Fruit fly (Drosophila melanogaster) whole organism, embryonic: Measurements from ENCODE around the gene CG33233.

Source experiments
- Aef1 ChIP-seq: fragments of 200-800 bp; sonication (Bioruptor generic); IDR thresholded peaks from 3 replicates; pipeline ENCODE4 v1.3.6; 2022; ENCODE audit warnings: missing biosample characterization, missing genetic modification characterization
- Antp ChIP-seq: fragments of 200-800 bp; sonication (Bioruptor generic); optimal IDR thresholded peaks from 3 replicates; lab custom pipeline; 2016; ENCODE audit warnings: missing biosample characterization, missing genetic modification characterization
- Atf3 ChIP-seq: fragments of 200-800 bp; sonication (Bioruptor generic); optimal IDR thresholded peaks from 3 replicates; lab custom pipeline; 2016; ENCODE audit warnings: missing biosample characterization, missing genetic modification characterization
- Bteb2 ChIP-seq: fragments of 200-800 bp; sonication (Bioruptor generic); optimal IDR thresholded peaks from 2 replicates; lab custom pipeline; 2016; ENCODE audit warnings: missing biosample characterization, missing genetic modification characterization
- CG11723 ChIP-seq: fragments of 200-800 bp; sonication (Bioruptor generic); optimal IDR thresholded peaks from 2 replicates; lab custom pipeline; 2017; ENCODE audit warnings: missing biosample characterization, mild to moderate bottlenecking, missing genetic modification characterization
- CG13894 ChIP-seq: fragments of 200-800 bp; sonication (Bioruptor generic); optimal IDR thresholded peaks from 3 replicates; lab custom pipeline; 2018; ENCODE audit warnings: missing biosample characterization, mild to moderate bottlenecking, missing genetic modification characterization, moderate library complexity
- CG14014 ChIP-seq: fragments of 200-800 bp; sonication (Bioruptor generic); IDR thresholded peaks from 2 replicates; pipeline ENCODE4 v1.3.6; 2022; ENCODE audit warnings: missing biosample characterization, missing genetic modification characterization
- CG14860 ChIP-seq: fragments of 200-800 bp; sonication (Bioruptor generic); IDR thresholded peaks from 3 replicates; pipeline ENCODE4 v1.3.6; 2022; ENCODE audit warnings: missing biosample characterization, missing genetic modification characterization; ENCODE audit not compliant: partially characterized antibody
- CG15479 ChIP-seq: fragments of 200-800 bp; sonication (Bioruptor generic); optimal IDR thresholded peaks from 3 replicates; lab custom pipeline; 2019; ENCODE audit warnings: missing biosample characterization, mild to moderate bottlenecking, missing genetic modification characterization, moderate library complexity
- CG17612 ChIP-seq: fragments of 200-800 bp; sonication (Bioruptor generic); IDR thresholded peaks from 2 replicates; pipeline ENCODE4 v1.3.6; 2022; ENCODE audit warnings: missing biosample characterization, missing genetic modification characterization
- CG17802 ChIP-seq: fragments of 200-800 bp; sonication (Bioruptor generic); optimal IDR thresholded peaks from 2 replicates; lab custom pipeline; 2018; ENCODE audit warnings: missing biosample characterization, mild to moderate bottlenecking, missing genetic modification characterization, moderate library complexity
- CG30431 ChIP-seq: fragments of 200-800 bp; sonication (Bioruptor generic); optimal IDR thresholded peaks from 2 replicates; lab custom pipeline; 2017; ENCODE audit warnings: missing biosample characterization, missing genetic modification characterization
- CG32767 ChIP-seq: fragments of 200-800 bp; sonication (Bioruptor generic); IDR thresholded peaks from 2 replicates; pipeline ENCODE4 v1.3.6; 2022; ENCODE audit warnings: missing biosample characterization, missing genetic modification characterization
- CG32772 ChIP-seq: fragments of 200-800 bp; sonication (Bioruptor generic); IDR thresholded peaks from 2 replicates; pipeline ENCODE4 v1.3.6; 2022; ENCODE audit warnings: missing biosample characterization, missing genetic modification characterization
- CG3726 ChIP-seq: fragments of 200-800 bp; sonication (Bioruptor generic); IDR thresholded peaks from 3 replicates; pipeline ENCODE4, ENCODE4 v1.3.6; 2022; ENCODE audit warnings: missing biosample characterization, missing genetic modification characterization
- CG4424 ChIP-seq: fragments of 200-800 bp; sonication (Bioruptor generic); optimal IDR thresholded peaks from 3 replicates; lab custom pipeline; 2016; ENCODE audit warnings: missing biosample characterization, missing genetic modification characterization
- CG6272 ChIP-seq: fragments of 200-800 bp; sonication (Bioruptor generic); IDR thresholded peaks from 2 replicates; pipeline ENCODE4 v1.3.6; 2022; ENCODE audit warnings: missing biosample characterization, missing genetic modification characterization
- CG6654 ChIP-seq: fragments of 200-800 bp; sonication (Bioruptor generic); optimal IDR thresholded peaks from 2 replicates; lab custom pipeline; 2017; ENCODE audit warnings: missing biosample characterization, mild to moderate bottlenecking, missing genetic modification characterization
- CG9797 ChIP-seq: fragments of 200-800 bp; sonication (Bioruptor generic); optimal IDR thresholded peaks from 3 replicates; lab custom pipeline; 2018; ENCODE audit warnings: missing biosample characterization, mild to moderate bottlenecking, missing genetic modification characterization
- CG9876 ChIP-seq: fragments of 200-800 bp; sonication (Bioruptor generic); optimal IDR thresholded peaks from 2 replicates; lab custom pipeline; 2016; ENCODE audit warnings: missing biosample characterization, missing genetic modification characterization
- Chrac-16 ChIP-seq: fragments of 200-800 bp; sonication (Bioruptor generic); optimal IDR thresholded peaks from 3 replicates; lab custom pipeline; 2016; ENCODE audit warnings: missing biosample characterization, missing genetic modification characterization
- CrebB ChIP-seq: fragments of 200-800 bp; sonication (Bioruptor generic); optimal IDR thresholded peaks from 3 replicates; lab custom pipeline; 2018; ENCODE audit warnings: missing biosample characterization, mild to moderate bottlenecking, missing genetic modification characterization
- Elba2 ChIP-seq: fragments of 200-800 bp; sonication (Bioruptor generic); optimal IDR thresholded peaks from 3 replicates; lab custom pipeline; 2016; ENCODE audit warnings: missing biosample characterization, missing genetic modification characterization
- Fer1 ChIP-seq: fragments of 200-800 bp; sonication (Bioruptor generic); optimal IDR thresholded peaks from 2 replicates; lab custom pipeline; 2017; ENCODE audit warnings: missing biosample characterization, mild to moderate bottlenecking, missing genetic modification characterization
- Hand ChIP-seq: fragments of 200-800 bp; sonication (Bioruptor generic); optimal IDR thresholded peaks from 2 replicates; lab custom pipeline; 2017; ENCODE audit warnings: mild to moderate bottlenecking, missing biosample characterization, missing genetic modification reagents, missing genetic modification characterization
- Hey ChIP-seq: fragments of 200-800 bp; sonication (Bioruptor generic); optimal IDR thresholded peaks from 3 replicates; lab custom pipeline; 2018; ENCODE audit warnings: missing biosample characterization, mild to moderate bottlenecking, missing genetic modification characterization
- Hr39 ChIP-seq: fragments of >200 bp; optimal IDR thresholded peaks from 2 replicates; lab custom pipeline; 2017
- Lpt ChIP-seq: fragments of >200 bp; optimal IDR thresholded peaks from 2 replicates; lab custom pipeline; 2018; ENCODE audit warnings: missing biosample characterization, missing genetic modification characterization
- Med ChIP-seq: fragments of 200-800 bp; sonication (Bioruptor generic); peaks from one replicate; lab custom pipeline; 2016; ENCODE audit warnings: missing biosample characterization, missing genetic modification characterization, mild to moderate bottlenecking, inconsistent platforms, moderate library complexity
- NK7.1 ChIP-seq: fragments of 200-800 bp; sonication (Bioruptor generic); optimal IDR thresholded peaks from 3 replicates; lab custom pipeline; 2016; ENCODE audit warnings: missing biosample characterization, missing genetic modification characterization
- Nf-YC ChIP-seq: fragments of 200-800 bp; optimal IDR thresholded peaks from 3 replicates; lab custom pipeline; 2019; ENCODE audit warnings: missing biosample characterization, mild to moderate bottlenecking, missing genetic modification characterization, moderate library complexity
- Six4 ChIP-seq: fragments of 200-800 bp; sonication (Bioruptor generic); optimal IDR thresholded peaks from 2 replicates; lab custom pipeline; 2016; ENCODE audit warnings: missing biosample characterization, missing genetic modification characterization
- TFAM ChIP-seq: fragments of 200-800 bp; sonication (Bioruptor generic); optimal IDR thresholded peaks from 2 replicates; lab custom pipeline; 2017; ENCODE audit warnings: missing biosample characterization, missing genetic modification characterization, inconsistent platforms
- bab2 ChIP-seq: fragments of 200-800 bp; sonication (Bioruptor generic); optimal IDR thresholded peaks from 2 replicates; lab custom pipeline; 2016; ENCODE audit warnings: missing biosample characterization, missing genetic modification characterization
- bcd ChIP-seq: fragments of 200-800 bp; sonication (Bioruptor generic); optimal IDR thresholded peaks from 2 replicates; lab custom pipeline; 2017; ENCODE audit warnings: missing biosample characterization, mild to moderate bottlenecking, missing genetic modification characterization
- chm ChIP-seq: fragments of 200-800 bp; sonication (Bioruptor generic); IDR thresholded peaks from 2 replicates; pipeline ENCODE4 v1.3.6; 2022; ENCODE audit warnings: missing biosample characterization, missing genetic modification characterization
- croc ChIP-seq: fragments of 200-800 bp; sonication (Bioruptor generic); conservative IDR thresholded peaks from 3 replicates; pipeline ENCODE4 v1.3.6; 2022; ENCODE audit warnings: missing biosample characterization, missing genetic modification characterization
- da ChIP-seq: fragments of 200-800 bp; sonication (Bioruptor generic); optimal IDR thresholded peaks from 2 replicates; lab custom pipeline; 2016; ENCODE audit warnings: missing biosample characterization, missing genetic modification characterization
- fd3F ChIP-seq: fragments of 200-800 bp; sonication (Bioruptor generic); optimal IDR thresholded peaks from 2 replicates; lab custom pipeline; 2018; ENCODE audit warnings: missing biosample characterization, mild to moderate bottlenecking, missing genetic modification characterization, moderate library complexity
- grau ChIP-seq: fragments of 200-800 bp; optimal IDR thresholded peaks from 3 replicates; lab custom pipeline; 2019; ENCODE audit warnings: missing biosample characterization, mild to moderate bottlenecking, missing genetic modification characterization, moderate library complexity
- grn ChIP-seq: fragments of 200-800 bp; sonication (Bioruptor generic); optimal IDR thresholded peaks from 3 replicates; lab custom pipeline; 2017; ENCODE audit warnings: missing biosample characterization, missing genetic modification characterization
- gt ChIP-seq: fragments of 200-800 bp; sonication (Bioruptor generic); IDR thresholded peaks from 2 replicates; pipeline ENCODE4 v1.3.6; 2022; ENCODE audit warnings: missing biosample characterization, missing genetic modification characterization
- lbe ChIP-seq: fragments of 200-800 bp; sonication (Bioruptor generic); optimal IDR thresholded peaks from 2 replicates; lab custom pipeline; 2016; ENCODE audit warnings: missing biosample characterization, mild to moderate bottlenecking, missing genetic modification characterization
- nerfin-1 ChIP-seq: fragments of 200-800 bp; sonication (Bioruptor generic); optimal IDR thresholded peaks from 3 replicates; lab custom pipeline; 2019; ENCODE audit warnings: missing biosample characterization, mild to moderate bottlenecking, missing genetic modification characterization, moderate library complexity
- onecut ChIP-seq: fragments of 200-800 bp; sonication (Bioruptor generic); IDR thresholded peaks from 2 replicates; pipeline ENCODE4 v1.3.6; 2022; ENCODE audit warnings: missing biosample characterization, missing genetic modification characterization
- schlank ChIP-seq: fragments of 200-800 bp; sonication (Bioruptor generic); optimal IDR thresholded peaks from 2 replicates; lab custom pipeline; 2018; ENCODE audit warnings: missing biosample characterization, mild to moderate bottlenecking, missing genetic modification characterization
- trh ChIP-seq: fragments of 200-800 bp; sonication (Bioruptor generic); optimal IDR thresholded peaks from 2 replicates; lab custom pipeline; 2016; ENCODE audit warnings: missing biosample characterization, missing genetic modification characterization
- ttk ChIP-seq: fragments of 200-800 bp; sonication (Bioruptor generic); IDR thresholded peaks from 2 replicates; pipeline ENCODE4 v2.1.2; 2022; ENCODE audit warnings: missing biosample characterization, missing genetic modification characterization
- usp ChIP-seq: fragments of >200 bp; optimal IDR thresholded peaks from 2 replicates; lab custom pipeline; 2017; ENCODE audit warnings: missing biosample characterization, missing genetic modification characterization
- zf30C ChIP-seq: fragments of 200-800 bp; sonication (Bioruptor generic); optimal IDR thresholded peaks from 3 replicates; lab custom pipeline; 2018; ENCODE audit warnings: missing biosample characterization, mild to moderate bottlenecking, missing genetic modification characterization

Gene CG33233

DNA sequence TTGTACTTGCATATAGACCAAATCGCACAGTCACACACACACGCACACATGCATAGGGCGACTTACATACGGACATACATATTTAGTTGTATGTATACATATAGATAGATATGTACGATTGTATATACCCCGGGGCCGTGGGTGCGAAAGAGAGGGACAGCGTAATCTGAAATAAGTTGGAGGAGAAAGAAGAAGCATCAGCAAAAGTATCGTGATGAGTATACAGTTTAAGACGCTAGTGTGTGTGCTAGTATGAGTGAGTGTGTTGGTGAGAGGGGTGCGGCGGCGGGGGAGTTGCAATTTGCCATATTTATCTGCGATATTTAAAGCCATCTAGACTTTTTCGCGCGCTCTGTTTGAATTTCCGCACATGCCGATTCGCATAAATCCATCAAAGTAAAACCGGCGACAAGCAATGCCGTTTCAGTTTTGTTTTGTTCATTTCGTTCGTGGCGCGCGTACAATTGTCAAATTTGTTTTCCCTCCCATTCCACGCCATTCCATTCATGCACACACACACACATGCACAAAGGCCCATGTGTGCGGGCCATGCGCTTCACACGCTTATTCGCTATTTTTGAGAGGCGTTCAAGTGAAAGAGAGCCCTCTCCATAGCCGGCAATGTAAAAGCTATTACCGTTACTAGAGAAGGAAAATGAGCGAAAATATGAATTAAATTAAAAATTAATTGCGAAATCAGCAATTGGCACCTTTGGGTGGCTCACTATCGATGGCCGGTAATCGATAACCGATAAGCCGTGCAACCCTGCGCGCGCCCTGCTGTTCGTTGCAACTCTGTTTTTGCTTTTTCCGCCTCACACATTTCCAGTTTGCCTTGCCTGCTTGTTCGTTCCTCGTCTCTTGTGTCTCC lies 24.3 kb upstream of the CG33233 start (continued):
- TF ChIP-seq schlank (tag; lab: Kevin White, UChicago) (peak; percentile 82), Six4 (GFP tag; lab: Kevin White, UChicago) (peak; percentile 69), grau (tag; lab: Kevin White, UChicago) (peak; percentile 70), Bteb2 (GFP tag; lab: Kevin White, UChicago) (peak; percentile 79), CG9876 (GFP tag; lab: Kevin White, UChicago) (peak; percentile 41), usp (GFP tag; lab: Kevin White, UChicago) (no peak), grn (GFP tag; lab: Kevin White, UChicago) (peak; percentile 70), CG9797 (GFP tag; lab: Kevin White, UChicago) (peak; percentile 54), ttk (GFP tag; lab: Robert Waterston, UW) (peak; percentile 80), Lpt (GFP tag; lab: Kevin White, UChicago) (no peak), bab2 (GFP tag; lab: Kevin White, UChicago) (peak; percentile 24), CG6272 (GFP tag; lab: Robert Waterston, UW) (no peak), croc (GFP tag; lab: Robert Waterston, UW) (0 out of 3 replicates have a peak, but pooled peaks have one; percentile 19), CG11723 (peak; percentile 88), CG32772 (GFP tag; lab: Robert Waterston, UW) (peak; percentile 56; the same call in 1 of the 2 replicates), Aef1 (GFP tag; lab: Robert Waterston, UW) (0 out of 3 replicates have a peak, but pooled peaks have one; percentile 9), Elba2 (no peak), zf30C (peak; percentile 48), CG14860 (GFP tag; lab: Robert Waterston, UW) (peak; percentile 83), NK7.1 (peak; percentile 76), Hr39 (lab: Kevin White, UChicago) (no peak), CG13894 (tag; lab: Kevin White, UChicago) (peak; percentile 55), CG17802 (tag; lab: Kevin White, UChicago) (peak; percentile 54), CG6654 (GFP tag; lab: Kevin White, UChicago) (peak; percentile 44), CG17612 (GFP tag; lab: Robert Waterston, UW) (0 out of 2 replicates have a peak, but pooled peaks have one; percentile 48), Fer1 (GFP tag; lab: Kevin White, UChicago) (peak; percentile 93), CG32767 (GFP tag; lab: Robert Waterston, UW) (peak; percentile 85), Atf3 (peak; percentile 59), Hand (GFP tag; lab: Kevin White, UChicago) (peak; percentile 87), gt (GFP tag; lab: Robert Waterston, UW) (peak; percentile 13; the same call in 1 of the 2 replicates), CG15479 (GFP tag; lab: Kevin White, UChicago) (peak; percentile 55), CG3726 (GFP tag; lab: Robert Waterston, UW) (no peak), fd3F (GFP tag; lab: Kevin White, UChicago) (peak; percentile 73), Nf-YC (tag; lab: Kevin White, UChicago) (peak; percentile 59), da (GFP tag; lab: Kevin White, UChicago) (peak; percentile 82), Antp (GFP tag; lab: Kevin White, UChicago) (peak; percentile 79), CrebB (peak; percentile 84), CG30431 (GFP tag; lab: Kevin White, UChicago) (peak; percentile 45), chm (peak; percentile 94), lbe (GFP tag; lab: Kevin White, UChicago) (peak; percentile 76), Chrac-16 (peak; percentile 51), Med (peak; percentile 98), Hey (peak; percentile 87), CG14014 (peak; percentile 81), bcd (GFP tag; lab: Kevin White, UChicago) (peak; percentile 87), nerfin-1 (tag; lab: Kevin White, UChicago) (peak; percentile 71), onecut (GFP tag; lab: Robert Waterston, UW) (peak; percentile 85), TFAM (peak; percentile 47), CG4424 (peak; percentile 78), trh (GFP tag; lab: Kevin White, UChicago) (peak; percentile 19)
